Fruit fly (Drosophila melanogaster) whole organism, prepupa: Measurements from ENCODE around the gene CG7341.

Source experiments
- CG10631 ChIP-seq: fragments of 200-800 bp; sonication (Bioruptor generic); optimal IDR thresholded peaks from 2 replicates; lab custom pipeline; 2016; ENCODE audit warnings: missing biosample characterization, missing genetic modification characterization
- CG31627 ChIP-seq: fragments of 200-800 bp; sonication (Bioruptor generic); optimal IDR thresholded peaks from 3 replicates; lab custom pipeline; 2016; ENCODE audit warnings: missing biosample characterization, missing genetic modification characterization
- CG32006 ChIP-seq: fragments of 200-800 bp; sonication (Bioruptor generic); optimal IDR thresholded peaks from 3 replicates; lab custom pipeline; 2017; ENCODE audit warnings: missing biosample characterization, mild to moderate bottlenecking, missing genetic modification characterization
- CG6854 ChIP-seq: fragments of 200-800 bp; sonication (Bioruptor generic); optimal IDR thresholded peaks from 2 replicates; lab custom pipeline; 2017; ENCODE audit warnings: missing biosample characterization, mild to moderate bottlenecking, missing genetic modification characterization
- CG8119 ChIP-seq: fragments of 200-800 bp; sonication (Bioruptor generic); IDR thresholded peaks from 3 replicates; pipeline ENCODE4 v1.3.6; 2022; ENCODE audit warnings: missing biosample characterization, missing genetic modification characterization
- Hr39 ChIP-seq: fragments of 200-800 bp; sonication (Bioruptor generic); optimal IDR thresholded peaks from 2 replicates; lab custom pipeline; 2016; ENCODE audit warnings: missing biosample characterization, missing genetic modification characterization
- Lpt ChIP-seq: fragments of 200-800 bp; sonication (Bioruptor generic); optimal IDR thresholded peaks from 3 replicates; lab custom pipeline; 2016; ENCODE audit warnings: missing biosample characterization, missing genetic modification characterization
- Sox15 ChIP-seq: fragments of 200-800 bp; sonication (Bioruptor generic); optimal IDR thresholded peaks from 3 replicates; lab custom pipeline; 2016; ENCODE audit warnings: missing biosample characterization, missing genetic modification characterization
- cyc ChIP-seq: fragments of 200-800 bp; sonication (Bioruptor generic); optimal IDR thresholded peaks from 3 replicates; lab custom pipeline; 2016; ENCODE audit warnings: missing biosample characterization, missing genetic modification characterization
- salr ChIP-seq, 2 experiments: fragments of 200-800 bp; sonication (Bioruptor generic); optimal IDR thresholded peaks; 3 replicates each; lab custom pipeline; 2016 to 2018; ENCODE audit warnings: missing biosample characterization in 2 of 2, missing genetic modification characterization in 2 of 2, mild to moderate bottlenecking in 1 of 2
- topi ChIP-seq: fragments of 200-800 bp; sonication (Bioruptor generic); optimal IDR thresholded peaks from 3 replicates; lab custom pipeline; 2016; ENCODE audit warnings: missing biosample characterization, missing genetic modification characterization

dm6 chr3L:18162174-18162690, 49.5 kb downstream of the CG7341 start, which contains the start of gene CG13699:
- TF ChIP-seq CG8119 (0 out of 3 replicates have a peak, but pooled peaks have one; percentile 16), CG31627 (GFP tag; lab: Kevin White, UChicago) (no peak), CG32006 (GFP tag; lab: Kevin White, UChicago) (no peak), CG10631 (GFP tag; lab: Kevin White, UChicago) (no peak), salr (GFP tag; optimal IDR thresholded peaks at IDR 0.05; lab: Kevin White, UChicago) (no peak), Hr39 (GFP tag; lab: Kevin White, UChicago) (no peak), CG6854 (peak; percentile 88), Lpt (no peak), topi (GFP tag; lab: Kevin White, UChicago) (no peak), cyc (GFP tag; lab: Kevin White, UChicago) (no peak), Sox15 (no peak)
